Worm (Caenorhabditis elegans): ENCODE results near the gene nhr-129.

DNA sequence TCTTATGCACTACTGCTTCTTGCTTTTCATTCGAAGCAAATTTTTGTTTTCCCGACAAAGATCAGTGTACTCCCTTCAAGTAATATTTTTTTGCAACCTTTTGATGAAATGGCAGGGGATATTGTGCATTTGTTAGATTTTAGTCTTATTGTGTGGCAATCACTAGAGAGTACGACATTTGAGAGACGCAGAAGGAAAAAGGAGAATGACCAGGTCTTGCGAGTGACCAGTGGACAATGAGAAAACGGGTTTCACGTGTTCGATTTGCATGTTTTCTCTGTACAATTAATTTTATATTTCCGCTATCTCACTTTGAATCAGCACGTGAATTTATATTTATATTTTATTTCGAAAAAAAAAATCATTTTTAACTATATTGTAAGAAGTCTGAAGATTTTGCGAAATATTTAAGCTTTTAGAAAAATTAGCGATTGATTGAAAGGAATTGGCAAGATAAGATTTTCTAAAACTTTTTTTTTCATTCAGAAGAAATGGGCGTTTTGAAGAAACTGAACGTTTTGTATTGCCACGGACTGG lies 5.1 kb upstream of the nhr-129 start, which contains the start of gene C50B6.9:
- TF ChIP-seq ref-1 (GFP tag; conservative IDR thresholded peaks at IDR 0.05) (no peak), T22C8.4 (GFP tag; IDR thresholded peaks at IDR 0.05) (no peak), ztf-23 (GFP tag; IDR thresholded peaks at IDR 0.05) (no peak)
